Worm (Caenorhabditis elegans): ENCODE data around the gene F19C7.4.

ce11 chrIV:4596824-4597223 is 5.8 kb upstream of the F19C7.4 start, which contains the start of gene F19C7.3:
- no peak for TF ChIP-seq lin-35 (GFP tag; optimal IDR thresholded peaks at IDR 0.05)
- TF ChIP-seq somi-1 (GFP tag; optimal IDR thresholded peaks at IDR 0.05): no peak
- no peak for TF ChIP-seq pha-4 (tag; optimal IDR thresholded peaks at IDR 0.05)
- TF ChIP-seq madf-6 (GFP tag; IDR thresholded peaks at IDR 0.05): no peak
- TF ChIP-seq efl-1 (GFP tag; optimal IDR thresholded peaks at IDR 0.05): no peak
- no peak for TF ChIP-seq him-1 (tag; optimal IDR thresholded peaks at IDR 0.05)
- TF ChIP-seq egl-18 (GFP tag; IDR thresholded peaks at IDR 0.05): no peak
- TF ChIP-seq F22D6.2 (tag; optimal IDR thresholded peaks at IDR 0.05): no peak
- TF ChIP-seq nfya-2 (GFP tag; IDR thresholded peaks at IDR 0.05): no peak
- TF ChIP-seq F55B11.4 (tag; optimal IDR thresholded peaks at IDR 0.05; ENCODE audit: borderline replicate concordance, insufficient read depth): no peak
- no peak for TF ChIP-seq unc-130 (GFP tag; optimal IDR thresholded peaks at IDR 0.05)
- TF ChIP-seq lin-54 (GFP tag; optimal IDR thresholded peaks at IDR 0.05): no peak
